Fruit fly (Drosophila melanogaster) whole organism, prepupa: ENCODE results near the gene kibra.

Experiments used
- CG10631 ChIP-seq: fragments of 200-800 bp; sonication (Bioruptor generic); optimal IDR thresholded peaks from 2 replicates; lab custom pipeline; 2016; ENCODE audit warnings: missing biosample characterization, missing genetic modification characterization
- CG6792 ChIP-seq: fragments of 200-800 bp; sonication (Bioruptor generic); optimal IDR thresholded peaks from 3 replicates; lab custom pipeline; 2016; ENCODE audit warnings: missing biosample characterization, missing genetic modification characterization
- CG8319 ChIP-seq: fragments of 200-800 bp; sonication (Bioruptor generic); optimal IDR thresholded peaks from 3 replicates; lab custom pipeline; 2016; ENCODE audit warnings: missing biosample characterization, missing genetic modification characterization
- Eip75B ChIP-seq: fragments of 200-800 bp; sonication (Bioruptor generic); optimal IDR thresholded peaks from 3 replicates; lab custom pipeline; 2016; ENCODE audit warnings: missing biosample characterization, missing genetic modification characterization
- Hr39 ChIP-seq: fragments of 200-800 bp; sonication (Bioruptor generic); optimal IDR thresholded peaks from 2 replicates; lab custom pipeline; 2016; ENCODE audit warnings: missing biosample characterization, missing genetic modification characterization
- salr ChIP-seq, 2 experiments: fragments of 200-800 bp; sonication (Bioruptor generic); optimal IDR thresholded peaks; 3 replicates each; lab custom pipeline; 2016 to 2018; ENCODE audit warnings: missing biosample characterization in 2 of 2, missing genetic modification characterization in 2 of 2, mild to moderate bottlenecking in 1 of 2
- ss ChIP-seq, 2 experiments: fragments of 200-800 bp; sonication (Bioruptor generic); optimal IDR thresholded peaks; 2 replicates in 1 of 2; 3 replicates in 1 of 2; lab custom pipeline; 2017 to 2018; ENCODE audit warnings: mild to moderate bottlenecking in 2 of 2, missing biosample characterization in 2 of 2, missing genetic modification characterization in 2 of 2, moderate library complexity in 1 of 2
- topi ChIP-seq: fragments of 200-800 bp; sonication (Bioruptor generic); optimal IDR thresholded peaks from 3 replicates; lab custom pipeline; 2016; ENCODE audit warnings: missing biosample characterization, missing genetic modification characterization

dm6 chr3R:14748323-14749076 lies 24.4 kb upstream of the kibra start:
- TF ChIP-seq Hr39 (GFP tag; lab: Kevin White, UChicago) (no peak), CG10631 (GFP tag; lab: Kevin White, UChicago) (no peak), CG6792 (GFP tag; lab: Kevin White, UChicago) (no peak), topi (GFP tag; lab: Kevin White, UChicago) (no peak), salr (GFP tag; optimal IDR thresholded peaks at IDR 0.05; lab: Kevin White, UChicago) (no peak), Eip75B (no peak), ss (GFP tag; optimal IDR thresholded peaks at IDR 0.05; lab: Kevin White, UChicago) (no peak), CG8319 (GFP tag; lab: Kevin White, UChicago) (no peak)
